ENCODE assay signal across 4 worm cellular contexts in the genomic region with DNA sequence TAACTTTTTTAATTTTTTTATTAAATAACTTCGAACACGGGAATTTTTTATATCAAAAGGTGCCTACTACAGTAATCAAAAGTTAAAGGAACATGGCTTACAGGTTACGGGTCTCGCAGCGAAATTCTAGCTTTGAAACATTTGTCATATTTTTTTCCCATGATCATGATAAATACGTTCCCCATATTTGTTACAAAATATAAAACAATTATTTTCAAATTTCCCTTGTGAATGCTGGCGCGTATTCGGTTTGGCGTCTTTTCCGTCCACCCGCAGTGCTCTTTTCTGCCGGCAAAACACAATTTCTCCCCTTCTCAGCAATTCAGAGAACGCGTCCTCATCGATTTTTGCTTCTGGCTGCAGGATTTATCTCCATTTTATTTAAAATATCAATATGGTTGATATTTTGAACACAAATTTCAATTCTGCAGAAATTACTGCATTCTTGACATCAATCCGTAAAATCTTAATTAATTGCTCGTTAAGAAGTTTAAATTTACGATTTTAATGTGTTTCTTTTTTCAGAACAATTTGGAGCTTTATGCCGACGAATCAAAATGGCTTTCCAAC.
TF ChIP-seq lines count a peak whose summit lies in the region.

A gene (plus strand): TSS at position 520 of the 570 bp plus-strand sequence.

TF ChIP-seq in whole organism, L1 larva, 84 proteins besides CTCF, POLR2A, EP300 and RAD21 (continued from another document and continues in another):
- no peak for TF ChIP-seq ceh-88 (GFP tag; IDR thresholded peaks at IDR 0.05; lab: Robert Waterston, UW)
- TF ChIP-seq sox-4 (tag; optimal IDR thresholded peaks at IDR 0.05; lab: Kevin White, UChicago) = no peak
- peak; percentile 58 for TF ChIP-seq lin-15B (tag; optimal IDR thresholded peaks at IDR 0.05; lab: Kevin White, UChicago)
- TF ChIP-seq ztf-11 (tag; optimal IDR thresholded peaks at IDR 0.05; lab: Kevin White, UChicago) = no peak
- TF ChIP-seq mef-2 (tag; optimal IDR thresholded peaks at IDR 0.05; lab: Kevin White, UChicago) = no peak
- no peak for TF ChIP-seq fkh-4 (tag; optimal IDR thresholded peaks at IDR 0.05; lab: Kevin White, UChicago; ENCODE audit: borderline replicate concordance)
- TF ChIP-seq hlh-4 (tag; optimal IDR thresholded peaks at IDR 0.05; lab: Kevin White, UChicago) = no peak
- no peak for TF ChIP-seq jun-1 (tag; optimal IDR thresholded peaks at IDR 0.05; lab: Kevin White, UChicago)
- peak; percentile 72 for TF ChIP-seq nhr-77 (tag; optimal IDR thresholded peaks at IDR 0.05; lab: Kevin White, UChicago)
- TF ChIP-seq egl-27 (tag; optimal IDR thresholded peaks at IDR 0.05; lab: Kevin White, UChicago) = no peak
- no peak for TF ChIP-seq unc-30 (tag; optimal IDR thresholded peaks at IDR 0.05; lab: Kevin White, UChicago)
- TF ChIP-seq fkh-8 (tag; optimal IDR thresholded peaks at IDR 0.05; lab: Kevin White, UChicago) = peak; percentile 70
- no peak for TF ChIP-seq nhr-28 (tag; optimal IDR thresholded peaks at IDR 0.05; lab: Kevin White, UChicago)
- no peak for TF ChIP-seq hlh-17 (GFP tag; optimal IDR thresholded peaks at IDR 0.05; lab: Kevin White, UChicago; ENCODE audit: borderline replicate concordance)
- TF ChIP-seq lsy-2 (tag; optimal IDR thresholded peaks at IDR 0.05; lab: Kevin White, UChicago) = peak; percentile 61 to 86
- no peak for TF ChIP-seq lin-39 (tag; optimal IDR thresholded peaks at IDR 0.05; lab: Kevin White, UChicago)
- TF ChIP-seq ceh-90 (tag; optimal IDR thresholded peaks at IDR 0.05; lab: Kevin White, UChicago) = no peak
- TF ChIP-seq ceh-82 (tag; optimal IDR thresholded peaks at IDR 0.05; lab: Kevin White, UChicago) = peak in 1 of 3 experiments; percentile 62
- TF ChIP-seq nhr-71 (tag; optimal IDR thresholded peaks at IDR 0.05; lab: Kevin White, UChicago) = peak; percentile 73
- TF ChIP-seq C34B4.2 (tag; optimal IDR thresholded peaks at IDR 0.05; lab: Kevin White, UChicago) = no peak
- TF ChIP-seq unc-62 (GFP tag; optimal IDR thresholded peaks at IDR 0.05; lab: Kevin White, UChicago) = no peak
- TF ChIP-seq nhr-76 (tag; optimal IDR thresholded peaks at IDR 0.05; lab: Kevin White, UChicago) = no peak
- no peak for TF ChIP-seq tlp-1 (tag; optimal IDR thresholded peaks at IDR 0.05; lab: Kevin White, UChicago)
- TF ChIP-seq nhr-47 (tag; optimal IDR thresholded peaks at IDR 0.05; lab: Kevin White, UChicago) = peak; percentile 46
- peak; percentile 51 for TF ChIP-seq F16B12.6 (tag; optimal IDR thresholded peaks at IDR 0.05; lab: Kevin White, UChicago)
- no peak for TF ChIP-seq mep-1 (tag; optimal IDR thresholded peaks at IDR 0.05; lab: Kevin White, UChicago)
- no peak for TF ChIP-seq elt-3 (tag; optimal IDR thresholded peaks at IDR 0.05; lab: Kevin White, UChicago)
- peak; percentile 51 for TF ChIP-seq C16A3.4 (tag; optimal IDR thresholded peaks at IDR 0.05; lab: Kevin White, UChicago)
- TF ChIP-seq alr-1 (tag; optimal IDR thresholded peaks at IDR 0.05; lab: Kevin White, UChicago; ENCODE audit: borderline replicate concordance) = no peak
- TF ChIP-seq nhr-12 (tag; optimal IDR thresholded peaks at IDR 0.05; lab: Kevin White, UChicago) = no peak
- no peak for TF ChIP-seq ztf-4 (tag; optimal IDR thresholded peaks at IDR 0.05; lab: Kevin White, UChicago)
- TF ChIP-seq rnt-1 (tag; optimal IDR thresholded peaks at IDR 0.05; lab: Kevin White, UChicago) = peak; percentile 32

TF ChIP-seq in whole organism, L2 larva, 48 proteins besides CTCF, POLR2A, EP300 and RAD21 (continued from another document):
- TF ChIP-seq peb-1 (tag; optimal IDR thresholded peaks at IDR 0.05; lab: Kevin White, UChicago) = no peak
- no peak for TF ChIP-seq lin-39 (tag; optimal IDR thresholded peaks at IDR 0.05; lab: Kevin White, UChicago)
- TF ChIP-seq crh-2 (tag; optimal IDR thresholded peaks at IDR 0.05; lab: Kevin White, UChicago) = peak; percentile 60

TF ChIP-seq in whole organism, L3 larva, 47 proteins besides CTCF, POLR2A, EP300 and RAD21 (continued from another document):
- TF ChIP-seq sea-2 (GFP tag; optimal IDR thresholded peaks at IDR 0.05; lab: Kevin White, UChicago) (no peak), ceh-16 (tag; optimal IDR thresholded peaks at IDR 0.05; lab: Kevin White, UChicago) (no peak), ztf-4 (tag; optimal IDR thresholded peaks at IDR 0.05; lab: Kevin White, UChicago) (no peak), fkh-2 (tag; optimal IDR thresholded peaks at IDR 0.05; lab: Kevin White, UChicago) (no peak), mml-1 (tag; optimal IDR thresholded peaks at IDR 0.05; lab: Kevin White, UChicago) (no peak), egl-5 (tag; optimal IDR thresholded peaks at IDR 0.05; lab: Kevin White, UChicago) (no peak), ztf-11 (tag; optimal IDR thresholded peaks at IDR 0.05; lab: Kevin White, UChicago) (no peak), ama-1 (optimal IDR thresholded peaks at IDR 0.05; lab: Kevin White, UChicago) (no peak), nhr-237 (tag; optimal IDR thresholded peaks at IDR 0.05; lab: Kevin White, UChicago) (no peak), unc-62 (GFP tag; optimal IDR thresholded peaks at IDR 0.05; lab: Kevin White, UChicago) (no peak), ceh-28 (tag; optimal IDR thresholded peaks at IDR 0.05; lab: Kevin White, UChicago) (peak; percentile 17)
TF ChIP-seq in whole organism, L3 larva: peak in this region for 8.

TF ChIP-seq in whole organism, L4 larva, 104 proteins besides CTCF, POLR2A, EP300 and RAD21 (continued from another document):
- TF ChIP-seq R02D3.7 (tag; optimal IDR thresholded peaks at IDR 0.05; lab: Kevin White, UChicago) (no peak), ceh-32 (tag; optimal IDR thresholded peaks at IDR 0.05; lab: Kevin White, UChicago; ENCODE audit: poor library complexity) (no peak), sdz-12 (GFP tag; optimal IDR thresholded peaks at IDR 0.05; lab: Kevin White, UChicago) (no peak), ceh-82 (tag; optimal IDR thresholded peaks at IDR 0.05; lab: Kevin White, UChicago) (no peak), mep-1 (tag; optimal IDR thresholded peaks at IDR 0.05; lab: Kevin White, UChicago) (peak; percentile 76), unc-39 (tag; optimal IDR thresholded peaks at IDR 0.05; lab: Kevin White, UChicago) (no peak), attf-4 (tag; optimal IDR thresholded peaks at IDR 0.05; lab: Kevin White, UChicago) (no peak), dve-1 (tag; optimal IDR thresholded peaks at IDR 0.05; lab: Kevin White, UChicago; ENCODE audit: insufficient read depth) (peak; percentile 45), dpl-1 (GFP tag; optimal IDR thresholded peaks at IDR 0.05; lab: Kevin White, UChicago) (peak; percentile 78), unc-62 (GFP tag; optimal IDR thresholded peaks at IDR 0.05 in 1 of 2; lab: Kevin White, UChicago) (peak in 1 of 2 experiments; percentile 84), unc-62 (tag; optimal IDR thresholded peaks at IDR 0.05; lab: Kevin White, UChicago) (no peak), nhr-6 (tag; optimal IDR thresholded peaks at IDR 0.05; lab: Kevin White, UChicago) (peak; percentile 50), T20F7.1 (GFP tag; optimal IDR thresholded peaks at IDR 0.05; lab: Kevin White, UChicago) (no peak), spr-1 (tag; optimal IDR thresholded peaks at IDR 0.05; lab: Kevin White, UChicago) (no peak), F49E8.2 (tag; optimal IDR thresholded peaks at IDR 0.05; lab: Kevin White, UChicago; ENCODE audit: borderline replicate concordance) (peak; percentile 28), cey-2 (tag; optimal IDR thresholded peaks at IDR 0.05; lab: Kevin White, UChicago; ENCODE audit: borderline replicate concordance, insufficient read depth) (no peak), pqm-1 (tag; optimal IDR thresholded peaks at IDR 0.05; lab: Kevin White, UChicago) (no peak), nhr-237 (tag; optimal IDR thresholded peaks at IDR 0.05; lab: Kevin White, UChicago) (no peak), hlh-30 (tag; optimal IDR thresholded peaks at IDR 0.05; lab: Kevin White, UChicago; ENCODE audit: insufficient read depth) (peak; percentile 66), lin-29 (GFP tag; IDR thresholded peaks at IDR 0.05; lab: Robert Waterston, UW) (no peak), nhr-42 (GFP tag; IDR thresholded peaks at IDR 0.05; lab: Robert Waterston, UW) (peak; percentile 20; the same call in 1 of the 2 replicates), nhr-77 (tag; optimal IDR thresholded peaks at IDR 0.05; lab: Kevin White, UChicago) (peak; percentile 85)
